1 fruit fly cellular context compared by ENCODE assay signal in the genomic region with DNA sequence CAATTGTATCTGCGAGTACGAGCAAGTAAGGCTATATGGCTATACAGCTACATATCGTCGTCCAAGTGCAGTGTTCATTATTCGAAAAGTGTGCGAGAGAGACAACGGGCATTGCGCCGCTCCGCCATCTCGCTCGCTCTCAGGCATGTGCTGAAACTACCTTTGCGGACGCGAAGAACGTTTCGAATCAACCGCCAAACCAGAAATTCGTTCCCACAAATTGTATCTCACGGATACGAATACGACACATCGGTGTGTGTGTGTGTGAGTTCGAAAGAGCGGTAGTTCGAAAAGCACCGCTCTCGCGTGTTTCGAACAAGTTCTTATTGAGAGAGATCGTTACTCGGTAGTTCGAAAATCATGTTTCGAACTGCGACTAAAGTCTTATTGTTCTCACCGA.
TF ChIP-seq lines count a peak whose summit lies in the region.

No protein-coding gene starts in this region.

TF ChIP-seq in whole organism, embryonic, 481 proteins besides CTCF, POLR2A, EP300 and RAD21 (continued from another document and continues in another):
- TF ChIP-seq ranshi (GFP tag; IDR thresholded peaks at IDR 0.05; lab: Robert Waterston, UW) (no peak), exex (tag; optimal IDR thresholded peaks at IDR 0.05; lab: Kevin White, UChicago) (no peak), CG11723 (GFP tag; optimal IDR thresholded peaks at IDR 0.05; lab: Kevin White, UChicago) (no peak), CG17359 (tag; optimal IDR thresholded peaks at IDR 0.05; lab: Kevin White, UChicago) (no peak), CG4820 (GFP tag; optimal IDR thresholded peaks at IDR 0.05; lab: Kevin White, UChicago) (no peak), chinmo (GFP tag; IDR thresholded peaks at IDR 0.05; lab: Robert Waterston, UW; ENCODE audit: partially characterized antibody) (peak; percentile 92), CG14050 (GFP tag; IDR thresholded peaks at IDR 0.05; lab: Robert Waterston, UW) (no peak), gcm (GFP tag; optimal IDR thresholded peaks at IDR 0.05; lab: Kevin White, UChicago) (no peak), Mrtf (GFP tag; IDR thresholded peaks at IDR 0.05; lab: Robert Waterston, UW) (no peak), vvl (GFP tag; IDR thresholded peaks at IDR 0.05; lab: Robert Waterston, UW) (peak; percentile 43; the same call in 1 of the 2 replicates), NC2β (GFP tag; optimal IDR thresholded peaks at IDR 0.05; lab: Kevin White, UChicago) (no peak), CG10321 (GFP tag; IDR thresholded peaks at IDR 0.05; lab: Robert Waterston, UW) (peak; percentile 96), Nf-YC (tag; optimal IDR thresholded peaks at IDR 0.05; lab: Kevin White, UChicago) (peak; percentile 97), CG31441 (GFP tag; IDR thresholded peaks at IDR 0.05; lab: Robert Waterston, UW) (no peak), fru (optimal IDR thresholded peaks at IDR 0.05; lab: Kevin White, UChicago) (no peak), Ets97D (GFP tag; optimal IDR thresholded peaks at IDR 0.05; lab: Kevin White, UChicago) (no peak), ewg (GFP tag; optimal IDR thresholded peaks at IDR 0.05; lab: Kevin White, UChicago) (peak; percentile 65), Bgb (GFP tag; IDR thresholded peaks at IDR 0.05; lab: Robert Waterston, UW; ENCODE audit: partially characterized antibody) (no peak), CG12104 (GFP tag; optimal IDR thresholded peaks at IDR 0.05; lab: Kevin White, UChicago) (no peak), Hand (GFP tag; optimal IDR thresholded peaks at IDR 0.05; lab: Kevin White, UChicago) (no peak), E2f2 (GFP tag; IDR thresholded peaks at IDR 0.05; lab: Robert Waterston, UW) (peak; percentile 71), CG6654 (GFP tag; optimal IDR thresholded peaks at IDR 0.05; lab: Kevin White, UChicago) (no peak), CG12155 (GFP tag; optimal IDR thresholded peaks at IDR 0.05; lab: Kevin White, UChicago) (no peak), CG1832 (GFP tag; optimal IDR thresholded peaks at IDR 0.05; lab: Kevin White, UChicago) (peak; percentile 93), Deaf1 (tag; optimal IDR thresholded peaks at IDR 0.05; lab: Kevin White, UChicago) (peak; percentile 61), fd3F (GFP tag; optimal IDR thresholded peaks at IDR 0.05; lab: Kevin White, UChicago) (no peak), CG6854 (GFP tag; optimal IDR thresholded peaks at IDR 0.05; lab: Kevin White, UChicago) (no peak), CG10543 (GFP tag; optimal IDR thresholded peaks at IDR 0.05; lab: Kevin White, UChicago) (no peak), twi (tag; optimal IDR thresholded peaks at IDR 0.05; lab: Kevin White, UChicago) (peak; percentile 28), CoRest (tag; optimal IDR thresholded peaks at IDR 0.05; lab: Kevin White, UChicago) (peak; percentile 57), yki (optimal IDR thresholded peaks at IDR 0.05; lab: Kevin White, UChicago) (no peak), CG12769 (tag; optimal IDR thresholded peaks at IDR 0.05; lab: Kevin White, UChicago) (peak; percentile 58), CG43689 (GFP tag; IDR thresholded peaks at IDR 0.05; lab: Robert Waterston, UW) (no peak), gce (GFP tag; IDR thresholded peaks at IDR 0.05; lab: Robert Waterston, UW) (no peak), CG15479 (GFP tag; optimal IDR thresholded peaks at IDR 0.05; lab: Kevin White, UChicago) (peak; percentile 60), CG1792 (GFP tag; optimal IDR thresholded peaks at IDR 0.05; lab: Kevin White, UChicago) (no peak), jing (GFP tag; optimal IDR thresholded peaks at IDR 0.05; lab: Kevin White, UChicago) (no peak), Sox100B (GFP tag; optimal IDR thresholded peaks at IDR 0.05; lab: Kevin White, UChicago) (no peak), grn (GFP tag; optimal IDR thresholded peaks at IDR 0.05; lab: Kevin White, UChicago) (no peak), seq (GFP tag; IDR thresholded peaks at IDR 0.05; lab: Robert Waterston, UW) (peak; percentile 28; the same call in 1 of the 2 replicates), Meics (GFP tag; optimal IDR thresholded peaks at IDR 0.05; lab: Kevin White, UChicago) (no peak), Ssrp (tag; optimal IDR thresholded peaks at IDR 0.05; lab: Kevin White, UChicago) (no peak), Hr3 (GFP tag; optimal IDR thresholded peaks at IDR 0.05; lab: Kevin White, UChicago) (no peak), cad (GFP tag; optimal IDR thresholded peaks at IDR 0.05; lab: Kevin White, UChicago) (no peak), ftz-f1 (GFP tag; optimal IDR thresholded peaks at IDR 0.05; lab: Kevin White, UChicago) (no peak), NFAT (GFP tag; IDR thresholded peaks at IDR 0.05; lab: Robert Waterston, UW) (no peak), Mes4 (GFP tag; optimal IDR thresholded peaks at IDR 0.05; lab: Kevin White, UChicago) (no peak), kni (GFP tag; optimal IDR thresholded peaks at IDR 0.05; lab: Kevin White, UChicago) (peak; percentile 71), B-H1 (GFP tag; IDR thresholded peaks at IDR 0.05; lab: Robert Waterston, UW) (no peak), CG11695 (GFP tag; IDR thresholded peaks at IDR 0.05; lab: Robert Waterston, UW) (0 out of 3 replicates have a peak, but pooled peaks have one; percentile 15), Hr78 (GFP tag; optimal IDR thresholded peaks at IDR 0.05; lab: Kevin White, UChicago) (no peak), Hr39 (optimal IDR thresholded peaks at IDR 0.05; lab: Kevin White, UChicago) (no peak), CG12071 (GFP tag; optimal IDR thresholded peaks at IDR 0.05; lab: Kevin White, UChicago) (no peak), Blimp-1 (GFP tag; optimal IDR thresholded peaks at IDR 0.05; lab: Kevin White, UChicago) (no peak), Atf-2 (GFP tag; optimal IDR thresholded peaks at IDR 0.05; lab: Kevin White, UChicago) (no peak), so (GFP tag; IDR thresholded peaks at IDR 0.05; lab: Robert Waterston, UW) (0 out of 3 replicates have a peak, but pooled peaks have one; percentile 14), CG14965 (GFP tag; optimal IDR thresholded peaks at IDR 0.05; lab: Kevin White, UChicago; ENCODE audit: borderline replicate concordance) (no peak), lab (GFP tag; optimal IDR thresholded peaks at IDR 0.05; lab: Kevin White, UChicago) (no peak), Elba2 (GFP tag; optimal IDR thresholded peaks at IDR 0.05; lab: Kevin White, UChicago) (peak; percentile 79), Atf6 (GFP tag; IDR thresholded peaks at IDR 0.05; lab: Robert Waterston, UW) (no peak), Opbp (GFP tag; IDR thresholded peaks at IDR 0.05; lab: Robert Waterston, UW; ENCODE audit: partially characterized antibody) (no peak), cg (GFP tag; optimal IDR thresholded peaks at IDR 0.05; lab: Kevin White, UChicago) (peak; percentile 98), CG1647 (GFP tag; optimal IDR thresholded peaks at IDR 0.05; lab: Kevin White, UChicago) (no peak), Trl (optimal IDR thresholded peaks at IDR 0.05; lab: Kevin White, UChicago) (peak; percentile 72 to 74), Trl (GFP tag; optimal IDR thresholded peaks at IDR 0.05; lab: Kevin White, UChicago) (no peak), gfzf (GFP tag; optimal IDR thresholded peaks at IDR 0.05; lab: Kevin White, UChicago) (no peak), usp (GFP tag; optimal IDR thresholded peaks at IDR 0.05; lab: Kevin White, UChicago) (no peak), Scr (GFP tag; IDR thresholded peaks at IDR 0.05; lab: Robert Waterston, UW; ENCODE audit: partially characterized antibody) (peak; percentile 51; the same call in 1 of the 2 replicates), chif (GFP tag; optimal IDR thresholded peaks at IDR 0.05; lab: Kevin White, UChicago) (no peak), CG10147 (GFP tag; optimal IDR thresholded peaks at IDR 0.05; lab: Kevin White, UChicago) (no peak), z (GFP tag; IDR thresholded peaks at IDR 0.05; lab: Robert Waterston, UW) (peak; percentile 32; the same call in 1 of the 3 replicates), insv (GFP tag; optimal IDR thresholded peaks at IDR 0.05; lab: Kevin White, UChicago) (peak in 1 of 2 experiments; percentile 10), HLH3B (GFP tag; IDR thresholded peaks at IDR 0.05; lab: Robert Waterston, UW) (no peak), Hmr (GFP tag; optimal IDR thresholded peaks at IDR 0.05; lab: Kevin White, UChicago) (no peak), CG11093 (GFP tag; IDR thresholded peaks at IDR 0.05; lab: Robert Waterston, UW) (no peak), CG30403 (GFP tag; optimal IDR thresholded peaks at IDR 0.05; lab: Kevin White, UChicago) (no peak), Bdp1 (GFP tag; optimal IDR thresholded peaks at IDR 0.05; lab: Kevin White, UChicago) (no peak), pfk (GFP tag; optimal IDR thresholded peaks at IDR 0.05; lab: Kevin White, UChicago) (no peak), CG10431 (GFP tag; optimal IDR thresholded peaks at IDR 0.05; lab: Kevin White, UChicago) (no peak), D19B (GFP tag; optimal IDR thresholded peaks at IDR 0.05; lab: Kevin White, UChicago) (no peak), hth (optimal IDR thresholded peaks at IDR 0.05; lab: Kevin White, UChicago) (no peak), nom (GFP tag; optimal IDR thresholded peaks at IDR 0.05; lab: Kevin White, UChicago) (no peak), Ravus (GFP tag; IDR thresholded peaks at IDR 0.05; lab: Robert Waterston, UW) (no peak), Nf-YA (GFP tag; IDR thresholded peaks at IDR 0.05; lab: Robert Waterston, UW) (peak; percentile 50; the same call in 1 of the 2 replicates), Adf1 (GFP tag; IDR thresholded peaks at IDR 0.05; lab: Robert Waterston, UW) (peak; percentile 38; the same call in 1 of the 2 replicates), CG12659 (GFP tag; optimal IDR thresholded peaks at IDR 0.05; lab: Kevin White, UChicago) (no peak), lbe (GFP tag; optimal IDR thresholded peaks at IDR 0.05; lab: Kevin White, UChicago) (no peak), sens (GFP tag; lab: Kevin White, UChicago) (peak; percentile 41), Side (GFP tag; optimal IDR thresholded peaks at IDR 0.05; lab: Kevin White, UChicago) (no peak), ERR (GFP tag; optimal IDR thresholded peaks at IDR 0.05; lab: Kevin White, UChicago) (no peak), fd64A (GFP tag; optimal IDR thresholded peaks at IDR 0.05; lab: Kevin White, UChicago) (no peak), chn (GFP tag; optimal IDR thresholded peaks at IDR 0.05; lab: Kevin White, UChicago) (no peak), CG9797 (GFP tag; optimal IDR thresholded peaks at IDR 0.05; lab: Kevin White, UChicago) (no peak), pros (GFP tag; optimal IDR thresholded peaks at IDR 0.05; lab: Kevin White, UChicago) (peak; percentile 38), dati (GFP tag; IDR thresholded peaks at IDR 0.05; lab: Robert Waterston, UW) (no peak), sna (GFP tag; IDR thresholded peaks at IDR 0.05; lab: Robert Waterston, UW; ENCODE audit: partially characterized antibody) (no peak), fd102C (GFP tag; optimal IDR thresholded peaks at IDR 0.05; lab: Kevin White, UChicago) (no peak), HLHmδ (GFP tag; optimal IDR thresholded peaks at IDR 0.05; lab: Kevin White, UChicago) (no peak), dimm (GFP tag; IDR thresholded peaks at IDR 0.05; lab: Robert Waterston, UW) (no peak), onecut (GFP tag; IDR thresholded peaks at IDR 0.05; lab: Robert Waterston, UW) (no peak), MESR4 (GFP tag; optimal IDR thresholded peaks at IDR 0.05; lab: Kevin White, UChicago) (no peak), CG13296 (GFP tag; optimal IDR thresholded peaks at IDR 0.05; lab: Kevin White, UChicago) (no peak), dmrt99B (tag; optimal IDR thresholded peaks at IDR 0.05; lab: Kevin White, UChicago) (no peak), Hsf (GFP tag; optimal IDR thresholded peaks at IDR 0.05; lab: Kevin White, UChicago) (no peak), Gug (GFP tag; IDR thresholded peaks at IDR 0.05; lab: Robert Waterston, UW) (no peak), Stat92E (GFP tag; optimal IDR thresholded peaks at IDR 0.05; lab: Kevin White, UChicago) (no peak), CG9932 (GFP tag; IDR thresholded peaks at IDR 0.05; lab: Robert Waterston, UW) (no peak), ash1 (GFP tag; optimal IDR thresholded peaks at IDR 0.05; lab: Kevin White, UChicago) (no peak), Abd-B (GFP tag; optimal IDR thresholded peaks at IDR 0.05; lab: Kevin White, UChicago) (no peak), CG12219 (GFP tag; optimal IDR thresholded peaks at IDR 0.05; lab: Kevin White, UChicago) (no peak), kah (GFP tag; optimal IDR thresholded peaks at IDR 0.05; lab: Kevin White, UChicago) (no peak), CG10654 (GFP tag; optimal IDR thresholded peaks at IDR 0.05; lab: Kevin White, UChicago) (no peak), CG2199 (GFP tag; IDR thresholded peaks at IDR 0.05; lab: Robert Waterston, UW) (peak; percentile 87; the same call in 2 of the 3 replicates), Doc2 (GFP tag; IDR thresholded peaks at IDR 0.05; lab: Robert Waterston, UW) (no peak), CG9437 (GFP tag; optimal IDR thresholded peaks at IDR 0.05; lab: Kevin White, UChicago) (no peak), trh (GFP tag; optimal IDR thresholded peaks at IDR 0.05; lab: Kevin White, UChicago) (no peak), CG13424 (tag; optimal IDR thresholded peaks at IDR 0.05; lab: Kevin White, UChicago) (no peak), Vsx1 (GFP tag; optimal IDR thresholded peaks at IDR 0.05; lab: Kevin White, UChicago) (no peak), gsb-n (tag; optimal IDR thresholded peaks at IDR 0.05; lab: Kevin White, UChicago) (peak; percentile 26), CG32772 (GFP tag; IDR thresholded peaks at IDR 0.05; lab: Robert Waterston, UW) (no peak), CG17361 (GFP tag; IDR thresholded peaks at IDR 0.05; lab: Robert Waterston, UW) (no peak), dm (GFP tag; optimal IDR thresholded peaks at IDR 0.05; lab: Kevin White, UChicago) (no peak), gem (tag; optimal IDR thresholded peaks at IDR 0.05; lab: Kevin White, UChicago) (no peak), D (optimal IDR thresholded peaks at IDR 0.05; lab: Kevin White, UChicago) (peak; percentile 62), D (GFP tag; optimal IDR thresholded peaks at IDR 0.05; lab: Kevin White, UChicago) (no peak), ken (GFP tag; IDR thresholded peaks at IDR 0.05; lab: Robert Waterston, UW) (no peak), CG14441 (GFP tag; IDR thresholded peaks at IDR 0.05; lab: Robert Waterston, UW) (no peak), maf-S (GFP tag; optimal IDR thresholded peaks at IDR 0.05; lab: Kevin White, UChicago) (no peak), Usf (GFP tag; optimal IDR thresholded peaks at IDR 0.05; lab: Kevin White, UChicago) (no peak), en (GFP tag; optimal IDR thresholded peaks at IDR 0.05; lab: Kevin White, UChicago) (no peak), tll (GFP tag; optimal IDR thresholded peaks at IDR 0.05; lab: Kevin White, UChicago) (peak in 1 of 2 experiments; percentile 0), fu2 (GFP tag; optimal IDR thresholded peaks at IDR 0.05; lab: Kevin White, UChicago) (no peak), CrebB (tag; optimal IDR thresholded peaks at IDR 0.05; lab: Kevin White, UChicago) (no peak)
